Fruit fly (Drosophila melanogaster): ENCODE results near the gene ex.

Gene ex

dm6 chr2L:429680-430484, 1.1 kb upstream of the ex start (continued):
- TF ChIP-seq unpg (GFP tag; optimal IDR thresholded peaks at IDR 0.05) (peak; percentile 42), CG14860 (GFP tag; IDR thresholded peaks at IDR 0.05; ENCODE audit: partially characterized antibody) (no peak), Opbp (GFP tag; IDR thresholded peaks at IDR 0.05; ENCODE audit: partially characterized antibody) (peak; percentile 40; the same call in 1 of the 3 replicates), CG30431 (GFP tag; optimal IDR thresholded peaks at IDR 0.05) (peak; percentile 23), Ets65A (GFP tag) (peak; percentile 97), CG2120 (GFP tag; optimal IDR thresholded peaks at IDR 0.05) (peak; percentile 79), sim (GFP tag; IDR thresholded peaks at IDR 0.05) (peak; percentile 63; the same call in 1 of the 2 replicates), CG7786 (GFP tag; optimal IDR thresholded peaks at IDR 0.05) (peak; percentile 63), Awh (GFP tag; IDR thresholded peaks at IDR 0.05) (0 out of 2 replicates have a peak, but pooled peaks have one; percentile 27), CG4360 (GFP tag; IDR thresholded peaks at IDR 0.05) (no peak; the same call in 1 of the 2 replicates), CG11456 (GFP tag; IDR thresholded peaks at IDR 0.05) (no peak; the same call in 2 of the 3 replicates), nmo (GFP tag; optimal IDR thresholded peaks at IDR 0.05) (peak; percentile 49), Fer1 (GFP tag; optimal IDR thresholded peaks at IDR 0.05) (no peak), sc (optimal IDR thresholded peaks at IDR 0.05) (no peak), sc (GFP tag; optimal IDR thresholded peaks at IDR 0.05) (no peak), Dad (GFP tag; optimal IDR thresholded peaks at IDR 0.05) (peak; percentile 56), CG4854 (GFP tag; optimal IDR thresholded peaks at IDR 0.05) (peak; percentile 12), sisA (GFP tag; IDR thresholded peaks at IDR 0.05) (peak; percentile 47), cato (GFP tag; optimal IDR thresholded peaks at IDR 0.05; ENCODE audit: borderline replicate concordance) (no peak), CG2202 (tag; optimal IDR thresholded peaks at IDR 0.05) (peak; percentile 0), knrl (GFP tag; IDR thresholded peaks at IDR 0.05; ENCODE audit: partially characterized antibody) (0 out of 3 replicates have a peak, but pooled peaks have one; percentile 32), ase (GFP tag; IDR thresholded peaks at IDR 0.05) (no peak), Mrtf (GFP tag; IDR thresholded peaks at IDR 0.05) (peak; percentile 35; the same call in 1 of the 3 replicates), CG1529 (GFP tag; optimal IDR thresholded peaks at IDR 0.05) (peak; percentile 6), ttk (GFP tag; IDR thresholded peaks at IDR 0.05) (no peak), ash1 (GFP tag; optimal IDR thresholded peaks at IDR 0.05) (no peak), gt (GFP tag; IDR thresholded peaks at IDR 0.05) (0 out of 2 replicates have a peak, but pooled peaks have one; percentile 23), CG11398 (GFP tag; optimal IDR thresholded peaks at IDR 0.05) (peak; percentile 63), z (GFP tag; IDR thresholded peaks at IDR 0.05) (no peak), repo (GFP tag; optimal IDR thresholded peaks at IDR 0.05) (no peak), CG3407 (GFP tag; optimal IDR thresholded peaks at IDR 0.05) (peak; percentile 2), CG9876 (GFP tag; optimal IDR thresholded peaks at IDR 0.05) (peak; percentile 26), phol (tag; optimal IDR thresholded peaks at IDR 0.05) (peak; percentile 48), H2.0 (GFP tag; IDR thresholded peaks at IDR 0.05) (no peak), pros (GFP tag; optimal IDR thresholded peaks at IDR 0.05) (peak; percentile 36), CG8281 (tag; optimal IDR thresholded peaks at IDR 0.05) (no peak), CG10979 (tag; optimal IDR thresholded peaks at IDR 0.05) (peak; percentile 72), hkb (optimal IDR thresholded peaks at IDR 0.05) (no peak), hkb (GFP tag; IDR thresholded peaks at IDR 0.05) (0 out of 2 replicates have a peak, but pooled peaks have one; percentile 46), Jarid2 (GFP tag; optimal IDR thresholded peaks at IDR 0.05) (no peak), Ravus (GFP tag; IDR thresholded peaks at IDR 0.05) (no peak), CG7928 (GFP tag; optimal IDR thresholded peaks at IDR 0.05) (no peak), Stat92E (GFP tag; optimal IDR thresholded peaks at IDR 0.05) (no peak), CG13287 (GFP tag; IDR thresholded peaks at IDR 0.05; ENCODE audit: partially characterized antibody) (no peak), crc (GFP tag; optimal IDR thresholded peaks at IDR 0.05) (peak; percentile 23), seq (GFP tag; IDR thresholded peaks at IDR 0.05) (no peak), zen (tag; optimal IDR thresholded peaks at IDR 0.05) (no peak), Dip3 (GFP tag; optimal IDR thresholded peaks at IDR 0.05) (peak; percentile 60), da (GFP tag; optimal IDR thresholded peaks at IDR 0.05) (no peak)
